Worm (Caenorhabditis elegans): ENCODE measurements around the gene lon-2.

The lon-2 gene

ce11 chrX:4718114-4718513 is 30.8 kb downstream of the lon-2 start (continued):
- TF ChIP-seq rcor-1 (GFP tag; IDR thresholded peaks at IDR 0.05) (no peak), K11D2.4 (GFP tag; IDR thresholded peaks at IDR 0.05) (no peak)

ce11 chrX:4715107-4715506 is 33.8 kb downstream of the lon-2 start, which contains the start of gene rpl-25.1:
Gene rpl-25.1, plus strand, starts transcription at chrX:4715178.
- TF ChIP-seq zfh-2 (GFP tag; conservative IDR thresholded peaks at IDR 0.05) (peak; percentile 78), pha-4 (tag; optimal IDR thresholded peaks at IDR 0.05) (no peak)

ce11 chrX:4711698-4712329 is 37.1 kb downstream of the lon-2 start, which contains the start of the genes dnj-14 and glit-1:
Gene dnj-14, minus strand, starts transcription at chrX:4711748.
Gene glit-1, plus strand, starts transcription at chrX:4712279.
- peak; percentile 53 for TF ChIP-seq tlf-1 (GFP tag; optimal IDR thresholded peaks at IDR 0.05)
- TF ChIP-seq madf-8 (GFP tag; conservative IDR thresholded peaks at IDR 0.05) = no peak
- peak; percentile 94 for TF ChIP-seq attf-5 (GFP tag; optimal IDR thresholded peaks at IDR 0.05)
- peak; percentile 57 for TF ChIP-seq ztf-26 (tag; optimal IDR thresholded peaks at IDR 0.05)
- no peak for TF ChIP-seq madf-6 (GFP tag; IDR thresholded peaks at IDR 0.05)
- no peak for TF ChIP-seq attf-6 (GFP tag; IDR thresholded peaks at IDR 0.05)
- TF ChIP-seq somi-1 (GFP tag; optimal IDR thresholded peaks at IDR 0.05) = peak; percentile 4
- TF ChIP-seq lsl-1 (GFP tag; optimal IDR thresholded peaks at IDR 0.05) = peak; percentile 28
- TF ChIP-seq B0035.1 (tag; optimal IDR thresholded peaks at IDR 0.05) = no peak
- peak; percentile 76; the same call in 1 of the 2 replicates for TF ChIP-seq let-526 (GFP tag; IDR thresholded peaks at IDR 0.05)
- TF ChIP-seq ccch-3 (GFP tag; optimal IDR thresholded peaks at IDR 0.05) = no peak
- peak in 1 of 3 experiments; percentile 58 for TF ChIP-seq lin-35 (GFP tag; optimal IDR thresholded peaks at IDR 0.05)
- TF ChIP-seq efl-1 (GFP tag; optimal IDR thresholded peaks at IDR 0.05) = peak; percentile 31
- no peak for TF ChIP-seq ceh-100 (GFP tag; IDR thresholded peaks at IDR 0.05)
- no peak for TF ChIP-seq him-1 (tag; optimal IDR thresholded peaks at IDR 0.05)
- TF ChIP-seq mcd-1 (GFP tag; IDR thresholded peaks at IDR 0.05) = peak; percentile 89
- TF ChIP-seq dox-1 (GFP tag; IDR thresholded peaks at IDR 0.05) = peak; percentile 91
- no peak for TF ChIP-seq hlh-12 (tag; optimal IDR thresholded peaks at IDR 0.05)
- no peak for TF ChIP-seq bed-1 (GFP tag; IDR thresholded peaks at IDR 0.05)
- TF ChIP-seq dpff-1 (tag; optimal IDR thresholded peaks at IDR 0.05) = no peak
- peak; percentile 36; the same call in 1 of the 2 replicates for TF ChIP-seq lir-1 (GFP tag; conservative IDR thresholded peaks at IDR 0.05)
- peak; percentile 71 for TF ChIP-seq hmg-1.2 (GFP tag; IDR thresholded peaks at IDR 0.05)
- TF ChIP-seq ZK185.1 (tag; optimal IDR thresholded peaks at IDR 0.05; ENCODE audit: poor library complexity, severe bottlenecking) = peak; percentile 53
- no peak for TF ChIP-seq ceh-79 (tag; optimal IDR thresholded peaks at IDR 0.05)
- peak; percentile 34 for TF ChIP-seq lin-54 (GFP tag; optimal IDR thresholded peaks at IDR 0.05)
- TF ChIP-seq ets-4 (GFP tag; optimal IDR thresholded peaks at IDR 0.05) = peak; percentile 58
- TF ChIP-seq C17E4.6 (GFP tag; IDR thresholded peaks at IDR 0.05) = no peak
- TF ChIP-seq Y56A3A.18 (GFP tag; IDR thresholded peaks at IDR 0.05) = 0 out of 2 replicates have a peak, but pooled peaks have one; percentile 51
- peak; percentile 63 for TF ChIP-seq tbp1 (GFP tag; optimal IDR thresholded peaks at IDR 0.05)
- no peak for TF ChIP-seq nhr-27 (tag; optimal IDR thresholded peaks at IDR 0.05)
- no peak for TF ChIP-seq mxl-1 (tag; optimal IDR thresholded peaks at IDR 0.05)
- peak; percentile 74 to 80 for TF ChIP-seq let-607 (tag; optimal IDR thresholded peaks at IDR 0.05)
- no peak for TF ChIP-seq B0261.1 (tag; optimal IDR thresholded peaks at IDR 0.05)
- peak; percentile 82 for TF ChIP-seq nfyb-1 (GFP tag; IDR thresholded peaks at IDR 0.05)
- peak; percentile 36 for TF ChIP-seq athp-1 (tag; optimal IDR thresholded peaks at IDR 0.05)
- TF ChIP-seq ztf-28 (GFP tag; IDR thresholded peaks at IDR 0.05) = no peak
- no peak for TF ChIP-seq Y79H2A.3 (GFP tag; conservative IDR thresholded peaks at IDR 0.05)
- no peak for TF ChIP-seq chd-7 (tag; optimal IDR thresholded peaks at IDR 0.05)
- TF ChIP-seq rpc-1 (optimal IDR thresholded peaks at IDR 0.05) = no peak
- no peak for TF ChIP-seq rpc-1 (tag; optimal IDR thresholded peaks at IDR 0.05)
- TF ChIP-seq pbrm-1 (GFP tag; IDR thresholded peaks at IDR 0.05) = peak; percentile 84; the same call in 1 of the 2 replicates

All from whole organism, young adult.